Worm (Caenorhabditis elegans): ENCODE data around the gene Y46E12A.5.

- TF ChIP-seq lin-11 (tag; optimal IDR thresholded peaks at IDR 0.05) = peak; percentile 62
- TF ChIP-seq egl-27 (tag; optimal IDR thresholded peaks at IDR 0.05) = no peak
- no peak for TF ChIP-seq nhr-10 (tag; optimal IDR thresholded peaks at IDR 0.05)
- peak; percentile 24 for TF ChIP-seq lin-13 (GFP tag; optimal IDR thresholded peaks at IDR 0.05)
Measured at ce11 chrIII:1785776-1786175, 27.7 kb upstream of the Y46E12A.5 start.

All from whole organism, L2 larva.